Worm (Caenorhabditis elegans) whole organism, L3 larva: ENCODE results near the gene srh-257.
"Not testable (repeated sequence)": the region's sequence is repeated elsewhere in the genome, so short reads cannot be mapped to it uniquely, and the experiment has no call there.

ENCODE experiments used
- ama-1 ChIP-seq: fragments of 150-350 bp; optimal IDR thresholded peaks from 2 replicates; lab custom pipeline; 2018
- nhr-237 ChIP-seq: fragments of 150-350 bp; optimal IDR thresholded peaks from 2 replicates; lab custom pipeline; 2014; ENCODE audit warnings: missing biosample characterization, missing genetic modification characterization

DNA sequence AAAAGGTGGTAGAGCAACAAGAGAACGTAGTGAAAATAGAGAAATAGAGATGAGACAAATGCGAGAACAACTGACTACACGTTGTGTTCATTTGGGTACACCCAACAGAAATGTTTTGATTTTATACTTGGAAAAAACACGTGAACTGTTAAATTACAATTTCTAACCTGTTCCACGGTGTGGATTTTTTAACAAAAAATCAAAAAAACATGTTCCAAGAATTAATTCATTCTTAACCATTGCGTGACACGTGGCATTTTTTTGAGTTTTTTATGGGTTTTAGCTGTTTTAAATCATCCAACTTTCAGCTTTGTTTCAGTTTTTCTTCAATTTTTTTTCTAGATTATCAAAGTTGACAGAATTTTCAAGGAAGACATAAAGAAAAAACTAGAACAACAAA is 45.6 kb upstream of the srh-257 start, which contains the start of gene ech-1.1:
- not testable (repeated sequence) for TF ChIP-seq ama-1; nhr-237 (tag; lab: Kevin White, UChicago)
